Worm (Caenorhabditis elegans) whole organism, L2 larva: ENCODE results near the gene uncp-18.

Experiments used
- mdl-1 ChIP-seq, 2 experiments: fragments of 150-350 bp in 1 of 2; sonication (generic microtip) in 1 of 2; optimal IDR thresholded peaks; 2 replicates each; lab custom pipeline; 2017; ENCODE audit warnings: missing biosample characterization in 2 of 2, missing genetic modification characterization in 2 of 2
- snpc-4 ChIP-seq: fragments of 150-350 bp; optimal IDR thresholded peaks from 2 replicates; lab custom pipeline; 2014; ENCODE audit warnings: missing biosample characterization, missing genetic modification characterization

ce11 chrIV:438384-438783, 48.0 kb downstream of the uncp-18 start:
- TF ChIP-seq mdl-1 (tag; optimal IDR thresholded peaks at IDR 0.05; lab: Kevin White, UChicago) (no peak), snpc-4 (tag; lab: Kevin White, UChicago) (no peak)
